Fruit fly (Drosophila melanogaster): ENCODE results near the gene NSD.

The NSD gene

dm6 chr3R:27937752-27938694 lies at the start of gene NSD, which contains the start of gene BOD1 (continued):
- TF ChIP-seq bigmax (GFP tag; optimal IDR thresholded peaks at IDR 0.05) (no peak), Mes4 (GFP tag; optimal IDR thresholded peaks at IDR 0.05) (no peak), otp (GFP tag; IDR thresholded peaks at IDR 0.05) (no peak), CG8924 (tag; optimal IDR thresholded peaks at IDR 0.05) (peak; percentile 54), CG1603 (tag; optimal IDR thresholded peaks at IDR 0.05) (peak; percentile 55), CG6654 (GFP tag; optimal IDR thresholded peaks at IDR 0.05) (no peak), ap (GFP tag; IDR thresholded peaks at IDR 0.05) (no peak), grn (GFP tag; optimal IDR thresholded peaks at IDR 0.05) (no peak), Atf-2 (GFP tag; optimal IDR thresholded peaks at IDR 0.05) (no peak), CG32532 (GFP tag; IDR thresholded peaks at IDR 0.05) (peak; percentile 84), CG10274 (GFP tag; optimal IDR thresholded peaks at IDR 0.05) (no peak), pnt (GFP tag; optimal IDR thresholded peaks at IDR 0.05) (no peak), CG5245 (GFP tag; optimal IDR thresholded peaks at IDR 0.05) (no peak), Hmr (GFP tag; optimal IDR thresholded peaks at IDR 0.05) (peak; percentile 56), pb (GFP tag; optimal IDR thresholded peaks at IDR 0.05) (no peak), CG2120 (GFP tag; optimal IDR thresholded peaks at IDR 0.05) (peak; percentile 44), schlank (tag; optimal IDR thresholded peaks at IDR 0.05) (peak; percentile 25), tgo (GFP tag; IDR thresholded peaks at IDR 0.05) (peak; percentile 55), maf-S (GFP tag; optimal IDR thresholded peaks at IDR 0.05) (no peak), H15 (GFP tag; IDR thresholded peaks at IDR 0.05) (peak; percentile 48; the same call in 1 of the 3 replicates), slou (GFP tag; optimal IDR thresholded peaks at IDR 0.05) (peak; percentile 42), Med (GFP tag) (peak; percentile 85), dimm (GFP tag; IDR thresholded peaks at IDR 0.05) (no peak), MTF-1 (GFP tag; optimal IDR thresholded peaks at IDR 0.05; ENCODE audit: borderline replicate concordance) (peak; percentile 61), NC2α (GFP tag; optimal IDR thresholded peaks at IDR 0.05) (no peak), Ets97D (GFP tag; optimal IDR thresholded peaks at IDR 0.05) (peak; percentile 35), PHDP (tag; optimal IDR thresholded peaks at IDR 0.05) (no peak), eyg (GFP tag; optimal IDR thresholded peaks at IDR 0.05) (no peak), mam (GFP tag; optimal IDR thresholded peaks at IDR 0.05) (peak; percentile 57), CG6813 (GFP tag; optimal IDR thresholded peaks at IDR 0.05) (peak; percentile 21), Max (GFP tag; optimal IDR thresholded peaks at IDR 0.05) (no peak), vvl (GFP tag; IDR thresholded peaks at IDR 0.05) (peak; percentile 79), CG11093 (GFP tag; IDR thresholded peaks at IDR 0.05) (no peak), kay (GFP tag; optimal IDR thresholded peaks at IDR 0.05) (no peak), wdn (GFP tag; IDR thresholded peaks at IDR 0.05) (peak; percentile 53), CG7556 (GFP tag; optimal IDR thresholded peaks at IDR 0.05) (peak; percentile 39), NK7.1 (GFP tag; optimal IDR thresholded peaks at IDR 0.05) (no peak), amos (GFP tag; IDR thresholded peaks at IDR 0.05; ENCODE audit: partially characterized antibody) (peak; percentile 98), CG4854 (GFP tag; optimal IDR thresholded peaks at IDR 0.05) (no peak), CG15073 (GFP tag; optimal IDR thresholded peaks at IDR 0.05) (no peak), sisA (GFP tag; IDR thresholded peaks at IDR 0.05) (peak; percentile 81), fru (optimal IDR thresholded peaks at IDR 0.05) (no peak), CG10209 (GFP tag; optimal IDR thresholded peaks at IDR 0.05) (peak; percentile 48), sd (tag; optimal IDR thresholded peaks at IDR 0.05) (no peak), Gug (GFP tag; IDR thresholded peaks at IDR 0.05) (peak; percentile 82), CG17361 (GFP tag; IDR thresholded peaks at IDR 0.05) (peak; percentile 87; the same call in 2 of the 3 replicates), CG9932 (GFP tag; IDR thresholded peaks at IDR 0.05) (peak; percentile 94), ewg (GFP tag; optimal IDR thresholded peaks at IDR 0.05) (peak; percentile 31), ranshi (GFP tag; IDR thresholded peaks at IDR 0.05) (peak; percentile 70), Asciz (GFP tag; optimal IDR thresholded peaks at IDR 0.05) (no peak)
